Worm (Caenorhabditis elegans) whole organism, L3 larva: ENCODE measurements around the gene skr-16.

Source experiments
- ZK546.5 ChIP-seq: sonication (generic microtip); optimal IDR thresholded peaks from 2 replicates; lab custom pipeline; 2017; ENCODE audit warnings: missing biosample characterization, missing genetic modification characterization
- ceh-16 ChIP-seq: sonication (generic microtip); optimal IDR thresholded peaks from 2 replicates; lab custom pipeline; 2017; ENCODE audit warnings: missing biosample characterization, missing genetic modification characterization
- ceh-28 ChIP-seq: fragments of 150-350 bp; optimal IDR thresholded peaks from 2 replicates; lab custom pipeline; 2014; ENCODE audit warnings: missing biosample characterization, missing genetic modification reagents, missing genetic modification characterization
- ceh-82 ChIP-seq: fragments of 150-350 bp; optimal IDR thresholded peaks from 2 replicates; lab custom pipeline; 2014; ENCODE audit warnings: missing biosample characterization, missing genetic modification characterization
- elt-1 ChIP-seq: fragments of 150-350 bp; optimal IDR thresholded peaks from 2 replicates; lab custom pipeline; 2014; ENCODE audit warnings: missing biosample characterization, missing genetic modification characterization
- elt-2 ChIP-seq: sonication (generic microtip); optimal IDR thresholded peaks from 2 replicates; lab custom pipeline; 2016; ENCODE audit warnings: missing genetic modification reagents, mild to moderate bottlenecking, missing genetic modification characterization, missing compliant biosample characterization
- elt-3 ChIP-seq, 3 experiments: fragments of 150-350 bp in 1 of 3; sonication (generic microtip) in 2 of 3; optimal IDR thresholded peaks; 2 replicates in 2 of 3; 4 replicates in 1 of 3; lab custom pipeline; 2014 to 2017; ENCODE audit warnings: missing biosample characterization in 3 of 3, missing genetic modification characterization in 3 of 3
- eor-1 ChIP-seq, 2 experiments: fragments of 150-350 bp; optimal IDR thresholded peaks; 2 replicates each; lab custom pipeline; 2014 to 2018; ENCODE audit warnings: missing biosample characterization in 2 of 2, missing genetic modification characterization in 2 of 2
- fkh-10 ChIP-seq: sonication (generic microtip); optimal IDR thresholded peaks from 2 replicates; lab custom pipeline; 2017; ENCODE audit warnings: missing biosample characterization, missing genetic modification reagents, missing genetic modification characterization
- fkh-2 ChIP-seq: fragments of 150-350 bp; optimal IDR thresholded peaks from 2 replicates; lab custom pipeline; 2014; ENCODE audit warnings: missing biosample characterization, missing genetic modification reagents, missing genetic modification characterization
- hmg-11 ChIP-seq: sonication (generic microtip); optimal IDR thresholded peaks from 2 replicates; lab custom pipeline; 2016; ENCODE audit warnings: missing genetic modification characterization, missing compliant biosample characterization
- jun-1 ChIP-seq: fragments of 150-350 bp; optimal IDR thresholded peaks from 2 replicates; lab custom pipeline; 2014; ENCODE audit warnings: missing biosample characterization, missing genetic modification reagents, missing genetic modification characterization
- lin-15B ChIP-seq: fragments of 150-350 bp; optimal IDR thresholded peaks from 2 replicates; lab custom pipeline; 2014; ENCODE audit warnings: missing biosample characterization, missing genetic modification characterization
- lin-39 ChIP-seq: fragments of 150-350 bp; optimal IDR thresholded peaks from 2 replicates; lab custom pipeline; 2018; ENCODE audit warnings: missing biosample characterization, missing genetic modification reagents, missing genetic modification characterization
- lsy-12 ChIP-seq: sonication (generic microtip); optimal IDR thresholded peaks from 2 replicates; lab custom pipeline; 2016; ENCODE audit warnings: mild to moderate bottlenecking, missing genetic modification characterization, missing compliant biosample characterization
- mdl-1 ChIP-seq: fragments of 150-350 bp; optimal IDR thresholded peaks from 2 replicates; lab custom pipeline; 2014; ENCODE audit warnings: missing biosample characterization, missing genetic modification characterization
- mml-1 ChIP-seq: fragments of 150-350 bp; sonication (generic microtip); optimal IDR thresholded peaks from 3 replicates; lab custom pipeline; 2014; ENCODE audit warnings: missing biosample characterization, missing genetic modification characterization
- nfya-1 ChIP-seq: sonication (generic microtip); optimal IDR thresholded peaks from 2 replicates; lab custom pipeline; 2017; ENCODE audit warnings: missing genetic modification characterization, mild to moderate bottlenecking, missing compliant biosample characterization, antibody characterized with exemption, moderate library complexity; ENCODE audit not compliant: insufficient read depth
- nhr-11 ChIP-seq: fragments of 150-350 bp; optimal IDR thresholded peaks from 2 replicates; lab custom pipeline; 2014; ENCODE audit warnings: missing biosample characterization, missing genetic modification characterization
- nhr-12 ChIP-seq: fragments of 150-350 bp; optimal IDR thresholded peaks from 2 replicates; lab custom pipeline; 2014; ENCODE audit warnings: missing biosample characterization, missing genetic modification characterization
- nhr-23 ChIP-seq: fragments of 150-350 bp; optimal IDR thresholded peaks from 2 replicates; lab custom pipeline; 2014; ENCODE audit warnings: missing biosample characterization, missing genetic modification reagents, missing genetic modification characterization
- nhr-237 ChIP-seq: fragments of 150-350 bp; optimal IDR thresholded peaks from 2 replicates; lab custom pipeline; 2014; ENCODE audit warnings: missing biosample characterization, missing genetic modification characterization
- nhr-25 ChIP-seq: sonication (generic microtip); optimal IDR thresholded peaks from 2 replicates; lab custom pipeline; 2017; ENCODE audit warnings: missing biosample characterization, missing genetic modification characterization
- nhr-28 ChIP-seq: fragments of 150-350 bp; optimal IDR thresholded peaks from 2 replicates; lab custom pipeline; 2014; ENCODE audit warnings: missing biosample characterization, missing genetic modification characterization
- nhr-43 ChIP-seq: sonication (generic microtip); optimal IDR thresholded peaks from 2 replicates; lab custom pipeline; 2016; ENCODE audit warnings: mild to moderate bottlenecking, missing genetic modification characterization, missing compliant biosample characterization; ENCODE audit not compliant: poor library complexity, severe bottlenecking
- nhr-67 ChIP-seq: fragments of 150-350 bp; optimal IDR thresholded peaks from 2 replicates; lab custom pipeline; 2014; ENCODE audit warnings: missing biosample characterization, missing genetic modification characterization
- nhr-76 ChIP-seq: fragments of 150-350 bp; sonication (generic microtip); optimal IDR thresholded peaks from 5 replicates; lab custom pipeline; 2014; ENCODE audit warnings: missing biosample characterization, missing genetic modification characterization
- nhr-77 ChIP-seq: fragments of 150-350 bp; optimal IDR thresholded peaks from 2 replicates; lab custom pipeline; 2014; ENCODE audit warnings: missing biosample characterization, missing genetic modification characterization
- pha-4 ChIP-seq: fragments of 150-350 bp; optimal IDR thresholded peaks from 2 replicates; lab custom pipeline; 2014; ENCODE audit warnings: missing biosample characterization, missing genetic modification reagents, missing genetic modification characterization
- pqm-1 ChIP-seq: fragments of 150-350 bp; optimal IDR thresholded peaks from 2 replicates; lab custom pipeline; 2017; ENCODE audit warnings: missing biosample characterization, missing genetic modification characterization, inconsistent platforms
- sea-2 ChIP-seq: fragments of 150-350 bp; sonication (generic microtip); optimal IDR thresholded peaks from 4 replicates; lab custom pipeline; 2014; ENCODE audit warnings: missing biosample characterization, missing genetic modification reagents, missing genetic modification characterization
- skn-1 ChIP-seq: fragments of 150-350 bp; optimal IDR thresholded peaks from 2 replicates; lab custom pipeline; 2014; ENCODE audit warnings: missing biosample characterization, missing genetic modification characterization
- snpc-4 ChIP-seq: fragments of 150-350 bp; optimal IDR thresholded peaks from 2 replicates; lab custom pipeline; 2014; ENCODE audit warnings: missing biosample characterization, missing genetic modification characterization
- tbx-2 ChIP-seq: sonication (generic microtip); optimal IDR thresholded peaks from 2 replicates; lab custom pipeline; 2016; ENCODE audit warnings: mild to moderate bottlenecking, missing genetic modification characterization, missing compliant biosample characterization
- unc-39 ChIP-seq: sonication (generic microtip); optimal IDR thresholded peaks from 4 replicates; lab custom pipeline; 2017; ENCODE audit warnings: missing biosample characterization, missing genetic modification characterization
- ztf-4 ChIP-seq: fragments of 150-350 bp; optimal IDR thresholded peaks from 2 replicates; lab custom pipeline; 2014; ENCODE audit warnings: missing biosample characterization, missing genetic modification characterization

skr-16 gene

ce11 chrIV:7184597-7184996, 16.1 kb downstream of the skr-16 start, which contains the start of gene clec-179:
Gene clec-179, minus strand, starts transcription at chrIV:7184697.
- TF ChIP-seq nhr-11 (tag; lab: Kevin White, UChicago) (no peak), lin-15B (tag; lab: Kevin White, UChicago) (no peak), ZK546.5 (tag; lab: Kevin White, UChicago) (no peak), nhr-76 (tag; lab: Kevin White, UChicago) (no peak), pqm-1 (tag; lab: Kevin White, UChicago) (no peak), nhr-12 (no peak), elt-2 (tag; lab: Kevin White, UChicago) (no peak), elt-3 (tag; optimal IDR thresholded peaks at IDR 0.05; lab: Kevin White, UChicago) (no peak), lin-39 (tag; lab: Kevin White, UChicago) (no peak), nhr-67 (tag; lab: Kevin White, UChicago) (no peak), fkh-10 (GFP tag; lab: Kevin White, UChicago) (no peak), ztf-4 (tag; lab: Kevin White, UChicago) (no peak), lsy-12 (tag; lab: Kevin White, UChicago) (no peak), eor-1 (tag; optimal IDR thresholded peaks at IDR 0.05; lab: Kevin White, UChicago) (no peak)

ce11 chrIV:7186756-7187155, 18.2 kb downstream of the skr-16 start, which contains the start of gene str-249:
Gene str-249, minus strand, starts transcription at chrIV:7186856.
- TF ChIP-seq nfya-1 (tag; lab: Kevin White, UChicago): no peak
- TF ChIP-seq nhr-43 (tag; lab: Kevin White, UChicago): no peak
- TF ChIP-seq pqm-1 (tag; lab: Kevin White, UChicago): no peak
- no peak for TF ChIP-seq jun-1
- no peak for TF ChIP-seq ceh-16 (tag; lab: Kevin White, UChicago)
- TF ChIP-seq nhr-237 (tag; lab: Kevin White, UChicago): no peak
- no peak for TF ChIP-seq mml-1 (tag; lab: Kevin White, UChicago)
- no peak for TF ChIP-seq tbx-2 (tag; lab: Kevin White, UChicago)
- no peak for TF ChIP-seq nhr-76 (tag; lab: Kevin White, UChicago)
- TF ChIP-seq ztf-4 (tag; lab: Kevin White, UChicago): no peak
- no peak for TF ChIP-seq snpc-4 (tag; lab: Kevin White, UChicago)
- no peak for TF ChIP-seq eor-1 (tag; optimal IDR thresholded peaks at IDR 0.05; lab: Kevin White, UChicago)
- no peak for TF ChIP-seq skn-1
- TF ChIP-seq sea-2 (GFP tag; lab: Kevin White, UChicago): no peak

- TF ChIP-seq nhr-25 (no peak), hmg-11 (tag; lab: Kevin White, UChicago) (no peak), mdl-1 (tag; lab: Kevin White, UChicago) (no peak), nhr-237 (tag; lab: Kevin White, UChicago) (no peak), nhr-28 (no peak), nhr-77 (tag; lab: Kevin White, UChicago) (no peak), elt-1 (tag; lab: Kevin White, UChicago) (no peak), skn-1 (no peak), ceh-82 (tag; lab: Kevin White, UChicago) (no peak), mml-1 (tag; lab: Kevin White, UChicago) (no peak), fkh-2 (tag; lab: Kevin White, UChicago) (no peak), fkh-10 (GFP tag; lab: Kevin White, UChicago) (no peak), nhr-67 (tag; lab: Kevin White, UChicago) (no peak), ceh-16 (tag; lab: Kevin White, UChicago) (no peak), unc-39 (tag; lab: Kevin White, UChicago) (no peak), sea-2 (GFP tag; lab: Kevin White, UChicago) (no peak)
Measured at ce11 chrIV:7188030-7188429, 19.5 kb downstream of the skr-16 start, which contains the start of gene C42D4.13. Gene C42D4.13, minus strand, starts transcription at chrIV:7188130.

ce11 chrIV:7188528-7189422, 20.3 kb downstream of the skr-16 start, which contains the start of gene srlf-7:
Gene srlf-7, plus strand, starts transcription at chrIV:7189287.
- TF ChIP-seq elt-3 (tag; optimal IDR thresholded peaks at IDR 0.05; lab: Kevin White, UChicago): peak; percentile 30 to 89 (median 45)
- TF ChIP-seq ceh-28: peak; percentile 62
- TF ChIP-seq nhr-28: no peak
- TF ChIP-seq nhr-23 (tag; lab: Kevin White, UChicago): peak; percentile 71
- peak; percentile 99 for TF ChIP-seq elt-2 (tag; lab: Kevin White, UChicago)
- TF ChIP-seq hmg-11 (tag; lab: Kevin White, UChicago): no peak
- peak; percentile 88 for TF ChIP-seq jun-1
- peak; percentile 11 for TF ChIP-seq nhr-43 (tag; lab: Kevin White, UChicago)
- no peak for TF ChIP-seq ZK546.5 (tag; lab: Kevin White, UChicago)
- TF ChIP-seq fkh-2 (tag; lab: Kevin White, UChicago): no peak
- TF ChIP-seq pqm-1 (tag; lab: Kevin White, UChicago): peak; percentile 100
- TF ChIP-seq nhr-11 (tag; lab: Kevin White, UChicago): no peak
- no peak for TF ChIP-seq mml-1 (tag; lab: Kevin White, UChicago)
- peak; percentile 97 for TF ChIP-seq pha-4
- peak; percentile 65 for TF ChIP-seq fkh-10 (GFP tag; lab: Kevin White, UChicago)
- no peak for TF ChIP-seq nhr-25
- peak; percentile 9 for TF ChIP-seq snpc-4 (tag; lab: Kevin White, UChicago)
- TF ChIP-seq elt-1 (tag; lab: Kevin White, UChicago): no peak
- TF ChIP-seq skn-1: peak; percentile 55
- TF ChIP-seq, all 47 proteins: peak for 11
